Worm (Caenorhabditis elegans) whole organism, L1 larva: Measurements from ENCODE around the gene C06E2.1.

ENCODE experiments used
- C34B4.2 ChIP-seq: sonication (generic microtip); optimal IDR thresholded peaks from 2 replicates; lab custom pipeline; 2017; ENCODE audit warnings: mild to moderate bottlenecking, missing genetic modification characterization, missing compliant biosample characterization
- Y116A8C.19 ChIP-seq: sonication (generic microtip); optimal IDR thresholded peaks from 2 replicates; lab custom pipeline; 2016; ENCODE audit warnings: missing compliant biosample characterization, missing genetic modification characterization, borderline replicate concordance
- alr-1 ChIP-seq: fragments of 200-800 bp; sonication (Bioruptor generic); optimal IDR thresholded peaks from 2 replicates; lab custom pipeline; 2018; ENCODE audit warnings: borderline replicate concordance, mild to moderate bottlenecking, missing genetic modification characterization, missing compliant biosample characterization
- ama-1 ChIP-seq: fragments of 150-350 bp; optimal IDR thresholded peaks from 2 replicates; lab custom pipeline; 2014
- blmp-1 ChIP-seq: fragments of 150-350 bp; optimal IDR thresholded peaks from 2 replicates; lab custom pipeline; 2014; ENCODE audit warnings: missing biosample characterization, missing genetic modification characterization
- ceh-63 ChIP-seq: fragments of 200-800 bp; sonication (Bioruptor generic); optimal IDR thresholded peaks from 2 replicates; lab custom pipeline; 2018; ENCODE audit warnings: mild to moderate bottlenecking, missing genetic modification characterization, missing compliant biosample characterization
- ceh-8 ChIP-seq: fragments of 200-800 bp; sonication (Bioruptor generic); optimal IDR thresholded peaks from 2 replicates; lab custom pipeline; 2018; ENCODE audit warnings: mild to moderate bottlenecking, missing genetic modification characterization, moderate library complexity, missing compliant biosample characterization
- ceh-82 ChIP-seq, 3 experiments: fragments of 150-350 bp in 1 of 3; sonication (generic microtip) in 2 of 3; optimal IDR thresholded peaks; 2 replicates each; lab custom pipeline; 2014 to 2017; ENCODE audit warnings: missing biosample characterization in 3 of 3, missing genetic modification characterization in 3 of 3
- dpl-1 ChIP-seq, 3 experiments: fragments of 150-350 bp in 2 of 3; sonication (generic microtip) in 1 of 3; optimal IDR thresholded peaks; 2 replicates each; lab custom pipeline; 2014 to 2017; ENCODE audit warnings: missing biosample characterization in 3 of 3, missing genetic modification characterization in 3 of 3, missing genetic modification reagents in 3 of 3
- efl-1 ChIP-seq, 4 experiments: fragments of 150-350 bp; optimal IDR thresholded peaks in 3 of 4; peaks in 1 of 4; 1 replicate in 1 of 4; 2 replicates in 3 of 4; lab custom pipeline; 2014; ENCODE audit warnings: missing biosample characterization in 2 of 4, missing genetic modification characterization in 2 of 4, missing genetic modification reagents in 2 of 4
- egl-13 ChIP-seq: sonication (generic microtip); optimal IDR thresholded peaks from 2 replicates; lab custom pipeline; 2016; ENCODE audit warnings: missing genotype, missing genetic modification reagents, missing genetic modification characterization, missing compliant biosample characterization
- ets-5 ChIP-seq: fragments of 200-800 bp; sonication (Bioruptor generic); IDR thresholded peaks from 2 replicates; pipeline ENCODE4 v1.3.6; 2022; ENCODE audit warnings: missing genetic modification characterization, missing compliant biosample characterization
- grh-1 ChIP-seq: fragments of 200-800 bp; sonication (Bioruptor generic); IDR thresholded peaks from 2 replicates; pipeline ENCODE4 v1.3.6; 2022; ENCODE audit warnings: missing genetic modification reagents, missing genetic modification characterization, missing compliant biosample characterization
- hpl-2 ChIP-seq: fragments of 150-350 bp; optimal IDR thresholded peaks from 2 replicates; lab custom pipeline; 2014; ENCODE audit warnings: missing biosample characterization, missing genetic modification reagents, missing genetic modification characterization
- irx-1 ChIP-seq: sonication (generic microtip); optimal IDR thresholded peaks from 2 replicates; lab custom pipeline; 2016; ENCODE audit warnings: missing genetic modification characterization, missing compliant biosample characterization
- lin-13 ChIP-seq: fragments of 150-350 bp; optimal IDR thresholded peaks from 2 replicates; lab custom pipeline; 2014; ENCODE audit warnings: missing biosample characterization, missing genetic modification reagents, missing genetic modification characterization
- lin-35 ChIP-seq, 2 experiments: fragments of 150-350 bp; optimal IDR thresholded peaks; 2 replicates each; lab custom pipeline; 2014; ENCODE audit warnings: missing biosample characterization in 2 of 2, missing genetic modification characterization in 2 of 2, missing genetic modification reagents in 2 of 2
- lsy-2 ChIP-seq, 2 experiments: fragments of 150-350 bp; optimal IDR thresholded peaks; 2 replicates each; lab custom pipeline; 2014; ENCODE audit warnings: missing biosample characterization in 2 of 2, missing genetic modification characterization in 2 of 2
- nhr-11 ChIP-seq: fragments of 150-350 bp; optimal IDR thresholded peaks from 2 replicates; lab custom pipeline; 2014; ENCODE audit warnings: missing biosample characterization, missing genetic modification characterization
- nhr-12 ChIP-seq: sonication (generic microtip); optimal IDR thresholded peaks from 2 replicates; lab custom pipeline; 2017; ENCODE audit warnings: missing biosample characterization, missing genetic modification characterization
- nhr-19 ChIP-seq: fragments of 200-800 bp; sonication (Bioruptor generic); conservative IDR thresholded peaks from 2 replicates; pipeline ENCODE4 v1.3.6; 2022; ENCODE audit warnings: missing genetic modification characterization, missing compliant biosample characterization
- nhr-71 ChIP-seq: sonication (generic microtip); optimal IDR thresholded peaks from 2 replicates; lab custom pipeline; 2016; ENCODE audit warnings: mild to moderate bottlenecking, missing genetic modification characterization, moderate library complexity, missing compliant biosample characterization
- nhr-90 ChIP-seq: sonication (generic microtip); optimal IDR thresholded peaks from 2 replicates; lab custom pipeline; 2016; ENCODE audit warnings: mild to moderate bottlenecking, missing genetic modification characterization, missing compliant biosample characterization; ENCODE audit not compliant: poor library complexity
- pqm-1 ChIP-seq: sonication (generic microtip); optimal IDR thresholded peaks from 3 replicates; lab custom pipeline; 2017; ENCODE audit warnings: missing biosample characterization, missing genetic modification characterization
- rnt-1 ChIP-seq: sonication (generic microtip); optimal IDR thresholded peaks from 2 replicates; lab custom pipeline; 2016; ENCODE audit warnings: mild to moderate bottlenecking, missing genetic modification characterization, moderate library complexity, missing compliant biosample characterization
- snpc-4 ChIP-seq: fragments of 150-350 bp; optimal IDR thresholded peaks from 2 replicates; lab custom pipeline; 2014; ENCODE audit warnings: missing biosample characterization, missing genetic modification characterization
- snu-23 ChIP-seq: sonication (generic microtip); optimal IDR thresholded peaks from 2 replicates; lab custom pipeline; 2016; ENCODE audit warnings: missing genetic modification characterization, missing compliant biosample characterization
- sox-4 ChIP-seq: sonication (generic microtip); optimal IDR thresholded peaks from 2 replicates; lab custom pipeline; 2016; ENCODE audit warnings: missing genetic modification characterization, missing compliant biosample characterization
- sptf-1 ChIP-seq: fragments of 150-350 bp; optimal IDR thresholded peaks from 2 replicates; lab custom pipeline; 2014; ENCODE audit warnings: missing biosample characterization, missing genetic modification characterization
- sup-37 ChIP-seq: fragments of 200-800 bp; sonication (Bioruptor generic); optimal IDR thresholded peaks from 2 replicates; lab custom pipeline; 2018; ENCODE audit warnings: mild to moderate bottlenecking, missing genetic modification characterization, missing compliant biosample characterization
- vab-15 ChIP-seq: sonication (generic microtip); optimal IDR thresholded peaks from 2 replicates; lab custom pipeline; 2017; ENCODE audit warnings: missing genotype, mild to moderate bottlenecking, missing genetic modification characterization, missing compliant biosample characterization
- ztf-11 ChIP-seq, 2 experiments: sonication (generic microtip); optimal IDR thresholded peaks; 2 replicates each; lab custom pipeline; 2016 to 2017; ENCODE audit warnings: missing genetic modification characterization in 2 of 2, missing biosample characterization in 1 of 2, missing compliant biosample characterization in 1 of 2

C06E2.1 gene

DNA sequence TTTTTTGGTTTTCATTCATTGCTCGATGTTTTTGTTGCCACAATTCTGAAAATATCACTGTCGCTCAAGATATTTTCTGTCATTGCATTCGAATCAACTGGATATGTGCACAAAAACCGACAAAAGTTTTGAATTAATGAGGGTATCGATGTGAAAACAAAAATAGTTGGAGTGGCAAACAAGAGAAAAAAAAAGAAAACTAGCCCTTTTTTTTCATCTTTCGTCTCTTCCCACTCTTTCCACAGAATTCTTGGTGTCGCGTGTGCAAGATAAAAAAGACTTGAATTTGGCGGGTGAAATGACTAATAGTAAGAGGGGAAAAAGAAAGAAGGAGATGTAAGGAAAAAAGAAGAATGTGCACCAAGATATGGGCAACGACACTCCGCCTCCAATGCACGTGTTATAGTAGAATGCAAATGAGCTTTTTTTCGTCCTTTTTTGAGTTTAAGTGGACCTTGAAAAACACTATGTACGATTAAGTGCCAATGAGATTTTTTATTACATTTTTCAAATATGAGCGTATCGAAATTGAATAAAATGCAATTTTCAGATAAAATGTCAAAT lies 5.5 kb downstream of the C06E2.1 start, which contains the start of the genes ubc-22 and ubc-21 (continued):
- TF ChIP-seq sup-37 (GFP tag; lab: Kevin White, UChicago) (no peak), grh-1 (GFP tag; lab: Robert Waterston, UW) (no peak), ets-5 (GFP tag; lab: Robert Waterston, UW) (no peak), alr-1 (tag; lab: Kevin White, UChicago) (no peak), rnt-1 (tag; lab: Kevin White, UChicago) (no peak), nhr-90 (tag; lab: Kevin White, UChicago) (no peak), nhr-71 (tag; lab: Kevin White, UChicago) (peak; percentile 10), nhr-19 (GFP tag; lab: Robert Waterston, UW) (no peak), irx-1 (tag; lab: Kevin White, UChicago) (no peak), lsy-2 (tag; optimal IDR thresholded peaks at IDR 0.05; lab: Kevin White, UChicago) (no peak), ceh-63 (no peak)

DNA sequence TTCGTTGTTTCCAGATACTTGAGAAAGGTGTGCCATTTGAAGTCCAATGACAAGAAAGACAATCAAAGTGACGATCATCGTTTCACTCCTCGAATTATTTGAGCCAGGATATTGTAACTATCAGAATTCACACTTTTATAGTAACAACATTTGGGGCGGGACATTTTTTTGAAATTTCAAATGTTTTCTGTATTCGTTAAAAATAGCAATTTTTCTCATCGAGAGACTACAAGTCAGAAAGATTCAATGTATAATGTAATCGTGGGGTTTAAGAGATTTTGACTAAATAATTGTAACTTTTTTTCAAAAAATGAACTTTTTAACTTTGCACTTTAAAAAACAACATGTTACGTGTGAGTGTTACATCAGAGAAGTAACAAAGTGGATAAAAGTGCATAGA lies 8.1 kb downstream of the C06E2.1 start, which contains the start of gene ins-9:
Gene ins-9 (minus strand): TSS at position 101 of the 400 bp plus-strand sequence.
- TF ChIP-seq ztf-11 (tag; optimal IDR thresholded peaks at IDR 0.05; lab: Kevin White, UChicago) (no peak), ceh-82 (tag; optimal IDR thresholded peaks at IDR 0.05; lab: Kevin White, UChicago) (no peak), egl-13 (tag; lab: Kevin White, UChicago) (no peak), alr-1 (tag; lab: Kevin White, UChicago) (no peak), snu-23 (GFP tag; lab: Kevin White, UChicago) (no peak), vab-15 (tag; lab: Kevin White, UChicago) (no peak), hpl-2 (GFP tag; lab: Kevin White, UChicago) (no peak), ceh-8 (no peak), grh-1 (GFP tag; lab: Robert Waterston, UW) (no peak), lin-13 (GFP tag; lab: Kevin White, UChicago) (no peak), sup-37 (GFP tag; lab: Kevin White, UChicago) (no peak), sptf-1 (tag; lab: Kevin White, UChicago) (no peak), nhr-11 (tag; lab: Kevin White, UChicago) (no peak), lsy-2 (tag; optimal IDR thresholded peaks at IDR 0.05; lab: Kevin White, UChicago) (no peak), ama-1 (no peak), sox-4 (no peak)

DNA sequence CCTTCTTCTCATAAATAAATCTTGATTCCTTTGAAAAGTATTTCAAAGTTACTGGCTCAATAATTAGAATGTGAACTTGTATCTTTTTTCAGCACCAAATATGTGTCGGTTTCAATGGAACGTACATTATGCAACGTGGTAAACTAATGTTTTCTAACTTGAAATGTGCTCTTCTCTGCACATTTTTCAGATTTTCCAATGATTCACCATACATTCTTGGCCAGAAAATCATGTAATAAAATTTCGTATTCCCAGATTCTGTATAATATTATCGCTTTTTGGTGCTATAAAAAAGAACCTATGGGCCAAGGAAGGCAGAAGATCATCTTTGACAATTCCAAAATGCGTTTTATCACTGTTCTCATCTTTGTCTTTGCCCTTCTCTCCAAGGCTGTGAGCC lies 13.7 kb downstream of the C06E2.1 start, which contains the start of gene C06E2.9:
Gene C06E2.9 (plus strand): TSS at position 301 of the 400 bp plus-strand sequence.
- TF ChIP-seq hpl-2 (GFP tag; lab: Kevin White, UChicago) (no peak), C34B4.2 (tag; lab: Kevin White, UChicago) (no peak), nhr-90 (tag; lab: Kevin White, UChicago) (no peak), snpc-4 (no peak), ama-1 (no peak)

DNA sequence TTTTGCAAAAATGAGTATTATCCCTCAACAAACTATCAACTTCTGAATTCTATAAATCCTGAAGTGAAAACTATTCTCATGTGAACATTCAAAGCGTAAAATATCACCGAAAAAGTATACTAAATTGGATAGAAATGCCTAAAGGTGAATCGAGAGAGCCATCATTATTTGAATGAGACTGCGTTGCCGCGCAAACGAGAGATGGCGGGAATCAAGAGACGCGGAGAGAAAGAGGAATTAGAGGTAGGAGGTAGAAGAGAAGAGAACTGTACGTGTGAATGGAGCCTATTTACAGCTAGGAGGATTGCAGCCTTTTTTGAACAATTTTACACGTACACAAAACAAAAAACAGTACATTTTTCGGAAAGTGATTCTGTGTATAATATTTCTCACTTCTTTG lies 15.1 kb downstream of the C06E2.1 start:
- TF ChIP-seq Y116A8C.19 (no peak), ztf-11 (tag; optimal IDR thresholded peaks at IDR 0.05; lab: Kevin White, UChicago) (no peak), sox-4 (no peak), pqm-1 (tag; lab: Kevin White, UChicago) (no peak), nhr-12 (tag; lab: Kevin White, UChicago) (no peak), lin-35 (GFP tag; optimal IDR thresholded peaks at IDR 0.05; lab: Kevin White, UChicago) (peak in 1 of 2 experiments; percentile 68), blmp-1 (tag; lab: Kevin White, UChicago) (peak; percentile 11), efl-1 (optimal IDR thresholded peaks at IDR 0.05; lab: Kevin White, UChicago) (peak; percentile 32 to 46), efl-1 (GFP tag; optimal IDR thresholded peaks at IDR 0.05 in 1 of 2; lab: Kevin White, UChicago) (peak; percentile 52 to 92), dpl-1 (GFP tag; optimal IDR thresholded peaks at IDR 0.05; lab: Kevin White, UChicago) (peak; percentile 39 to 56 (median 50))
